Worm (Caenorhabditis elegans) whole organism, L4 larva: ENCODE measurements around the gene T28C6.3.

Experiments used
- F49E8.2 ChIP-seq: sonication (generic microtip); optimal IDR thresholded peaks from 2 replicates; lab custom pipeline; 2016; ENCODE audit warnings: missing compliant biosample characterization, mild to moderate bottlenecking, missing genetic modification characterization, borderline replicate concordance
- Y5F2A.4 ChIP-seq: fragments of 200-800 bp; sonication (Bioruptor generic); optimal IDR thresholded peaks from 2 replicates; lab custom pipeline; 2018; ENCODE audit warnings: mild to moderate bottlenecking, missing genetic modification characterization, missing compliant biosample characterization
- ceh-28 ChIP-seq: fragments of 150-350 bp; optimal IDR thresholded peaks from 2 replicates; lab custom pipeline; 2014; ENCODE audit warnings: missing biosample characterization, missing genetic modification reagents, missing genetic modification characterization
- daf-19 ChIP-seq: fragments of 200-800 bp; sonication (Bioruptor generic); conservative IDR thresholded peaks from 2 replicates; pipeline ENCODE4 v1.3.6; 2022; ENCODE audit warnings: missing genetic modification characterization, missing compliant biosample characterization
- pha-4 ChIP-seq, 2 experiments: fragments of 150-350 bp in 1 of 2; fragments of 200-800 bp in 1 of 2; sonication (Bioruptor generic) in 1 of 2; IDR thresholded peaks in 1 of 2; optimal IDR thresholded peaks in 1 of 2; 2 replicates each; pipeline versions ENCODE4 v1.3.6 to Lab custom; 2014 to 2022; ENCODE audit warnings: missing genetic modification characterization in 2 of 2, missing genetic modification reagents in 2 of 2, missing biosample characterization in 1 of 2, missing compliant biosample characterization in 1 of 2
- saeg-2 ChIP-seq: fragments of 200-800 bp; sonication (Bioruptor generic); IDR thresholded peaks from 2 replicates; pipeline ENCODE4 v1.3.6; 2022; ENCODE audit warnings: missing genetic modification reagents, missing genetic modification characterization, missing compliant biosample characterization
- unc-62 ChIP-seq, 3 experiments: fragments of 150-350 bp in 1 of 3; sonication (generic microtip); optimal IDR thresholded peaks in 2 of 3; peaks in 1 of 3; 1 replicate in 1 of 3; 2 replicates in 2 of 3; lab custom pipeline; 2014 to 2017; ENCODE audit warnings: missing biosample characterization in 3 of 3, missing genetic modification characterization in 3 of 3, missing genetic modification reagents in 3 of 3, missing genotype in 1 of 3

DNA sequence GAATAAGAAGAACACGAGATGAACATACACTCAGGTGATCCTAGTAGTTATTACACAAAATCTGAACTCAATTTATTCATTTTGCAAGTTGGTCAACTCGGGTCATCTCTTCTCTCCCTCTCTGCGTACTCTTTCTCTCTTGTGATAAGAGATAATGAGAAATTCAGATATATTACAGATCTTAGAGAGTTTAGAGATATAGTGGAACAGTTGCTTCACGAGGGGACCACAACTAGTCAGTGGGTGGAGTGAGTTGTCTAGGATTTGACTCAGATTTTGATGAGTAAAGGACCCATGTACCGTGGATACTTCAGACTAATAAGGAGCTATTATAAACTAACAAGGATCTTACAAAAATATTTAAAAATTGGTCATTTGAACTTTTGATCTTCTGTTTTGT lies 6.5 kb upstream of the T28C6.3 start, which contains the start of gene exc-5:
- TF ChIP-seq F49E8.2 (tag; lab: Kevin White, UChicago) (no peak), pha-4 (GFP tag; IDR thresholded peaks at IDR 0.05; lab: Robert Waterston, UW) (no peak), pha-4 (tag; optimal IDR thresholded peaks at IDR 0.05; lab: Kevin White, UChicago) (no peak), daf-19 (no peak), ceh-28 (no peak), Y5F2A.4 (GFP tag; lab: Kevin White, UChicago) (no peak), unc-62 (GFP tag; optimal IDR thresholded peaks at IDR 0.05 in 1 of 2; lab: Kevin White, UChicago) (no peak), unc-62 (tag; optimal IDR thresholded peaks at IDR 0.05; lab: Kevin White, UChicago) (no peak), saeg-2 (GFP tag; lab: Robert Waterston, UW) (no peak)
